Fruit fly (Drosophila melanogaster) whole organism, prepupa: ENCODE results near the gene Rassf.
A peak's percentile ranks its signal among the peaks of the same experiment; 100 is the strongest.

Experiments
- Blimp-1 ChIP-seq: fragments of 200-800 bp; sonication (Bioruptor generic); optimal IDR thresholded peaks from 3 replicates; lab custom pipeline; 2017; ENCODE audit warnings: missing biosample characterization, missing genetic modification characterization, mild to moderate bottlenecking, moderate library complexity, missing genetic modification reagents
- CG10669 ChIP-seq: fragments of 200-800 bp; sonication (Bioruptor generic); optimal IDR thresholded peaks from 3 replicates; lab custom pipeline; 2018; ENCODE audit warnings: missing biosample characterization, mild to moderate bottlenecking, missing genetic modification characterization, moderate library complexity
- CG31627 ChIP-seq: fragments of 200-800 bp; sonication (Bioruptor generic); optimal IDR thresholded peaks from 3 replicates; lab custom pipeline; 2016; ENCODE audit warnings: missing biosample characterization, missing genetic modification characterization
- CG7368 ChIP-seq: fragments of 200-800 bp; sonication (Bioruptor generic); optimal IDR thresholded peaks from 3 replicates; lab custom pipeline; 2016; ENCODE audit warnings: missing biosample characterization, missing genetic modification characterization
- CG8632 ChIP-seq: fragments of 200-800 bp; sonication (Bioruptor generic); optimal IDR thresholded peaks from 3 replicates; lab custom pipeline; 2016; ENCODE audit warnings: missing biosample characterization, missing genetic modification characterization
- Eip93F ChIP-seq: fragments of 200-800 bp; sonication (Bioruptor generic); optimal IDR thresholded peaks from 2 replicates; lab custom pipeline; 2016; ENCODE audit warnings: missing biosample characterization, mild to moderate bottlenecking, missing genetic modification characterization
- OdsH ChIP-seq: fragments of 200-800 bp; sonication (Bioruptor generic); optimal IDR thresholded peaks from 3 replicates; lab custom pipeline; 2016; ENCODE audit warnings: missing biosample characterization, missing genetic modification characterization
- Sox15 ChIP-seq: fragments of 200-800 bp; sonication (Bioruptor generic); optimal IDR thresholded peaks from 3 replicates; lab custom pipeline; 2016; ENCODE audit warnings: missing biosample characterization, missing genetic modification characterization
- fd59A ChIP-seq: fragments of 200-800 bp; sonication (Bioruptor generic); optimal IDR thresholded peaks from 2 replicates; lab custom pipeline; 2017; ENCODE audit warnings: missing biosample characterization, mild to moderate bottlenecking, missing genetic modification characterization, missing genetic modification reagents
- net ChIP-seq: fragments of 200-800 bp; sonication (Bioruptor generic); optimal IDR thresholded peaks from 3 replicates; lab custom pipeline; 2016; ENCODE audit warnings: missing biosample characterization, missing genetic modification characterization
- spab ChIP-seq: fragments of 200-800 bp; sonication (Bioruptor generic); optimal IDR thresholded peaks from 2 replicates; lab custom pipeline; 2017; ENCODE audit warnings: missing biosample characterization, mild to moderate bottlenecking, missing genetic modification characterization, missing genetic modification reagents
- vri ChIP-seq: fragments of 200-800 bp; sonication (Bioruptor generic); optimal IDR thresholded peaks from 3 replicates; lab custom pipeline; 2016; ENCODE audit warnings: missing biosample characterization, mild to moderate bottlenecking, missing genetic modification characterization

dm6 chr3R:23141678-23142338 lies 24.1 kb upstream of the Rassf start, which contains the start of gene hh:
- TF ChIP-seq OdsH (GFP tag; lab: Kevin White, UChicago) (no peak), CG31627 (GFP tag; lab: Kevin White, UChicago) (no peak), Eip93F (GFP tag; lab: Kevin White, UChicago) (no peak), CG7368 (GFP tag; lab: Kevin White, UChicago) (no peak), net (no peak), vri (GFP tag; lab: Kevin White, UChicago) (peak; percentile 19), Blimp-1 (GFP tag; lab: Kevin White, UChicago) (peak; percentile 57), CG10669 (GFP tag; lab: Kevin White, UChicago) (no peak), CG8632 (GFP tag; lab: Kevin White, UChicago) (no peak), fd59A (GFP tag; lab: Kevin White, UChicago) (no peak), spab (GFP tag; lab: Kevin White, UChicago) (no peak), Sox15 (GFP tag; lab: Kevin White, UChicago) (no peak)
